Worm (Caenorhabditis elegans) whole organism, young adult: Measurements from ENCODE around the gene nhr-7.

Experiments used
- B0261.1 ChIP-seq: sonication (generic microtip); optimal IDR thresholded peaks from 2 replicates; lab custom pipeline; 2016; ENCODE audit warnings: mild to moderate bottlenecking, missing genetic modification characterization, moderate library complexity, missing compliant biosample characterization
- F23B12.7 ChIP-seq: sonication (generic microtip); optimal IDR thresholded peaks from 2 replicates; lab custom pipeline; 2017; ENCODE audit warnings: missing genetic modification characterization, mild to moderate bottlenecking, missing compliant biosample characterization, antibody characterized with exemption, moderate library complexity; ENCODE audit not compliant: insufficient read depth
- F37B4.10 ChIP-seq: fragments of 200-800 bp; sonication (Bioruptor generic); IDR thresholded peaks from 2 replicates; pipeline ENCODE4 v1.3.6; 2022; ENCODE audit warnings: missing genetic modification characterization, missing compliant biosample characterization
- T26A5.8 ChIP-seq: sonication (generic microtip); optimal IDR thresholded peaks from 2 replicates; lab custom pipeline; 2016; ENCODE audit warnings: missing genetic modification characterization, missing compliant biosample characterization
- ZK185.1 ChIP-seq: sonication (generic microtip); optimal IDR thresholded peaks from 2 replicates; lab custom pipeline; 2016; ENCODE audit warnings: mild to moderate bottlenecking, missing genetic modification characterization, missing compliant biosample characterization; ENCODE audit not compliant: poor library complexity, severe bottlenecking
- ama-1 ChIP-seq, 3 experiments: fragments of 150-350 bp in 1 of 3; sonication (generic microtip) in 2 of 3; optimal IDR thresholded peaks; 2 replicates each; lab custom pipeline; 2014 to 2018; ENCODE audit warnings: missing biosample characterization in 2 of 3, missing genetic modification characterization in 2 of 3, missing genetic modification reagents in 2 of 3
- bed-2 ChIP-seq: fragments of 200-800 bp; sonication (Bioruptor generic); IDR thresholded peaks from 2 replicates; pipeline ENCODE4 v1.3.6; 2022; ENCODE audit warnings: missing genetic modification reagents, missing genetic modification characterization, missing compliant biosample characterization
- ccch-3 ChIP-seq: fragments of 200-800 bp; sonication (Bioruptor generic); optimal IDR thresholded peaks from 2 replicates; lab custom pipeline; 2018; ENCODE audit warnings: mild to moderate bottlenecking, missing genetic modification characterization, missing compliant biosample characterization
- ceh-27 ChIP-seq: fragments of 200-800 bp; sonication (Bioruptor generic); optimal IDR thresholded peaks from 2 replicates; lab custom pipeline; 2018; ENCODE audit warnings: mild to moderate bottlenecking, missing genetic modification characterization, moderate library complexity, missing compliant biosample characterization
- ceh-40 ChIP-seq: fragments of 200-800 bp; sonication (Bioruptor generic); IDR thresholded peaks from 2 replicates; pipeline ENCODE4 v1.3.6; 2022; ENCODE audit warnings: missing genetic modification characterization, missing compliant biosample characterization
- ceh-58 ChIP-seq: fragments of 200-800 bp; sonication (Bioruptor generic); IDR thresholded peaks from 2 replicates; pipeline ENCODE4 v1.3.6; 2022; ENCODE audit warnings: missing genetic modification characterization, missing compliant biosample characterization
- dox-1 ChIP-seq: fragments of 200-800 bp; sonication (Bioruptor generic); IDR thresholded peaks from 2 replicates; pipeline ENCODE4 v1.3.6; 2022; ENCODE audit warnings: missing genetic modification reagents, missing genetic modification characterization, missing compliant biosample characterization
- hmg-20 ChIP-seq: fragments of 200-800 bp; sonication (Bioruptor generic); IDR thresholded peaks from 2 replicates; pipeline ENCODE4 v1.3.6; 2022; ENCODE audit warnings: missing genetic modification reagents, missing genetic modification characterization, missing compliant biosample characterization
- hsf-1 ChIP-seq: fragments of 200-800 bp; sonication (Bioruptor generic); IDR thresholded peaks from 2 replicates; pipeline ENCODE4 v1.3.6; 2022; ENCODE audit warnings: missing genetic modification reagents, missing genetic modification characterization, missing compliant biosample characterization
- let-526 ChIP-seq: fragments of 200-800 bp; sonication (Bioruptor generic); IDR thresholded peaks from 2 replicates; pipeline ENCODE4 v1.3.6; 2022; ENCODE audit warnings: missing genetic modification reagents, missing genetic modification characterization, missing compliant biosample characterization
- let-607 ChIP-seq, 2 experiments: fragments of 200-800 bp in 1 of 2; sonication (Bioruptor generic) in 1 of 2; sonication (generic microtip) in 1 of 2; optimal IDR thresholded peaks; 2 replicates each; lab custom pipeline; 2016 to 2018; ENCODE audit warnings: mild to moderate bottlenecking in 2 of 2, missing compliant biosample characterization in 2 of 2, missing genetic modification characterization in 2 of 2, moderate library complexity in 2 of 2, missing genotype in 1 of 2
- lin-35 ChIP-seq, 3 experiments: fragments of 150-350 bp in 2 of 3; sonication (generic microtip) in 1 of 3; optimal IDR thresholded peaks; 2 replicates each; lab custom pipeline; 2014 to 2018; ENCODE audit warnings: missing biosample characterization in 3 of 3, missing genetic modification characterization in 3 of 3, missing genetic modification reagents in 3 of 3
- lin-40 ChIP-seq: sonication (generic microtip); optimal IDR thresholded peaks from 2 replicates; lab custom pipeline; 2016; ENCODE audit warnings: missing genetic modification characterization, mild to moderate bottlenecking, missing compliant biosample characterization, missing genotype, missing genetic modification reagents
- lir-1 ChIP-seq: fragments of 200-800 bp; sonication (Bioruptor generic); conservative IDR thresholded peaks from 2 replicates; pipeline ENCODE4 v1.3.6; 2022; ENCODE audit warnings: missing genetic modification reagents, missing genetic modification characterization, missing compliant biosample characterization
- madf-10 ChIP-seq: sonication (generic microtip); optimal IDR thresholded peaks from 2 replicates; lab custom pipeline; 2016; ENCODE audit warnings: mild to moderate bottlenecking, missing genetic modification characterization, missing compliant biosample characterization
- madf-6 ChIP-seq: fragments of 200-800 bp; sonication (Bioruptor generic); IDR thresholded peaks from 2 replicates; pipeline ENCODE4 v1.3.6; 2022; ENCODE audit warnings: missing genetic modification reagents, missing genetic modification characterization, missing compliant biosample characterization
- nfyb-1 ChIP-seq: fragments of 200-800 bp; sonication (Bioruptor generic); IDR thresholded peaks from 2 replicates; pipeline ENCODE4 v1.3.6; 2022; ENCODE audit warnings: missing genetic modification reagents, missing genetic modification characterization, missing compliant biosample characterization
- nhr-120 ChIP-seq: fragments of 200-800 bp; sonication (Bioruptor generic); IDR thresholded peaks from 2 replicates; pipeline ENCODE4 v1.3.6; 2022; ENCODE audit warnings: missing genetic modification characterization, missing compliant biosample characterization
- nhr-80 ChIP-seq: sonication (generic microtip); optimal IDR thresholded peaks from 2 replicates; lab custom pipeline; 2016; ENCODE audit warnings: missing genetic modification characterization, missing compliant biosample characterization
- pha-4 ChIP-seq: fragments of 150-350 bp; sonication (generic microtip); optimal IDR thresholded peaks from 2 replicates; lab custom pipeline; 2014; ENCODE audit warnings: missing biosample characterization, missing genetic modification reagents, missing genetic modification characterization
- rec-8 ChIP-seq, 2 experiments: sonication (generic microtip); optimal IDR thresholded peaks; 2 replicates each; lab custom pipeline; 2016; ENCODE audit warnings: mild to moderate bottlenecking in 2 of 2, missing genetic modification characterization in 2 of 2, missing genetic modification reagents in 2 of 2, missing genotype in 2 of 2, missing biosample characterization in 1 of 2, missing compliant biosample characterization in 1 of 2, moderate library complexity in 1 of 2
- repo-1 ChIP-seq: sonication (generic microtip); optimal IDR thresholded peaks from 2 replicates; lab custom pipeline; 2017; ENCODE audit warnings: mild to moderate bottlenecking, missing genetic modification characterization, missing compliant biosample characterization
- snpc-3.4 ChIP-seq: sonication (generic microtip); optimal IDR thresholded peaks from 2 replicates; lab custom pipeline; 2017; ENCODE audit warnings: missing genetic modification characterization, mild to moderate bottlenecking, missing compliant biosample characterization, antibody characterized with exemption, moderate library complexity, missing genotype, missing genetic modification reagents
- unc-130 ChIP-seq: sonication (generic microtip); optimal IDR thresholded peaks from 2 replicates; lab custom pipeline; 2016; ENCODE audit warnings: missing genetic modification reagents, missing genetic modification characterization, missing compliant biosample characterization
- unc-62 ChIP-seq: fragments of 150-350 bp; optimal IDR thresholded peaks from 2 replicates; lab custom pipeline; 2014; ENCODE audit warnings: missing biosample characterization, missing genetic modification reagents, missing genetic modification characterization
- ztf-22 ChIP-seq: fragments of 200-800 bp; sonication (Bioruptor generic); optimal IDR thresholded peaks from 2 replicates; lab custom pipeline; 2018; ENCODE audit warnings: mild to moderate bottlenecking, missing genetic modification characterization, moderate library complexity, missing compliant biosample characterization

Gene nhr-7

ce11 chrIV:11316106-11316505 lies 44.9 kb upstream of the nhr-7 start:
- TF ChIP-seq nhr-80 = peak; percentile 5
- no peak for TF ChIP-seq madf-10 (tag; lab: Kevin White, UChicago)
- TF ChIP-seq repo-1 (tag; lab: Kevin White, UChicago) = no peak
- TF ChIP-seq ama-1 (optimal IDR thresholded peaks at IDR 0.05; lab: Kevin White, UChicago) = no peak
- no peak for TF ChIP-seq ama-1 (GFP tag; optimal IDR thresholded peaks at IDR 0.05; lab: Kevin White, UChicago)
- no peak for TF ChIP-seq B0261.1 (tag; lab: Kevin White, UChicago)

ce11 chrIV:11315688-11316087 lies 44.5 kb upstream of the nhr-7 start:
- TF ChIP-seq hsf-1 (GFP tag; lab: Robert Waterston, UW) (peak; percentile 51; the same call in 1 of the 2 replicates), bed-2 (no peak)
- TF ChIP-seq, all 124 proteins: peak for 1

- peak; percentile 45 for TF ChIP-seq dox-1 (GFP tag; lab: Robert Waterston, UW)
- peak in 1 of 2 experiments; percentile 52 for TF ChIP-seq let-607 (tag; optimal IDR thresholded peaks at IDR 0.05; lab: Kevin White, UChicago)
- no peak for TF ChIP-seq T26A5.8 (tag; lab: Kevin White, UChicago)
- no peak for TF ChIP-seq F23B12.7 (tag; lab: Kevin White, UChicago)
- peak; percentile 13 for TF ChIP-seq lin-40 (tag; lab: Kevin White, UChicago)
- peak; percentile 10 for TF ChIP-seq snpc-3.4
- TF ChIP-seq hsf-1 (GFP tag; lab: Robert Waterston, UW) = no peak
- TF ChIP-seq rec-8 (tag; optimal IDR thresholded peaks at IDR 0.05; lab: Kevin White, UChicago) = peak in 1 of 2 experiments; percentile 2
- no peak for TF ChIP-seq pha-4 (tag; lab: Kevin White, UChicago)
- no peak for TF ChIP-seq ceh-58 (GFP tag; lab: Robert Waterston, UW)
- TF ChIP-seq ceh-27 (GFP tag; lab: Kevin White, UChicago) = peak; percentile 35
- TF ChIP-seq madf-6 (GFP tag; lab: Robert Waterston, UW) = peak; percentile 34; the same call in 1 of the 2 replicates
- TF ChIP-seq unc-62 (GFP tag; lab: Kevin White, UChicago) = no peak
- 0 out of 2 replicates have a peak, but pooled peaks have one; percentile 52 for TF ChIP-seq let-526 (GFP tag; lab: Robert Waterston, UW)
- TF ChIP-seq lin-35 (GFP tag; optimal IDR thresholded peaks at IDR 0.05; lab: Kevin White, UChicago) = peak in 1 of 3 experiments; percentile 15
- no peak for TF ChIP-seq ccch-3 (GFP tag; lab: Kevin White, UChicago)
- no peak for TF ChIP-seq lir-1 (GFP tag; lab: Robert Waterston, UW)
- peak; percentile 62 for TF ChIP-seq ZK185.1 (tag; lab: Kevin White, UChicago)
- TF ChIP-seq unc-130 (GFP tag; lab: Kevin White, UChicago) = peak; percentile 50
- no peak for TF ChIP-seq nhr-120 (GFP tag; lab: Robert Waterston, UW)
- no peak for TF ChIP-seq ztf-22
Measured at ce11 chrIV:11314885-11315284, 43.7 kb upstream of the nhr-7 start, which contains the start of the genes B0035.3, B0035.22 and pfd-4. TSS of gene B0035.3 (minus strand) at chrIV:11314998. TSS of gene B0035.22 (plus strand) at chrIV:11315153. TSS of gene pfd-4 (plus strand) at chrIV:11315207.

ce11 chrIV:11313880-11314279 lies 42.7 kb upstream of the nhr-7 start, which contains the start of gene dnj-2:
TSS of gene dnj-2 (minus strand) at chrIV:11313980.
- TF ChIP-seq nfyb-1 (no peak), hmg-20 (GFP tag; lab: Robert Waterston, UW) (no peak), ceh-40 (GFP tag; lab: Robert Waterston, UW) (no peak), let-526 (GFP tag; lab: Robert Waterston, UW) (no peak), bed-2 (no peak), F37B4.10 (no peak)
